Fruit fly (Drosophila melanogaster) whole organism, pupa: Measurements from ENCODE around the gene mRpL3.

ENCODE experiments used
- CG10348 ChIP-seq: fragments of 200-800 bp; sonication (Bioruptor generic); IDR thresholded peaks from 2 replicates; pipeline ENCODE4 v1.3.6; 2022; ENCODE audit warnings: missing biosample characterization, missing genetic modification characterization
- CG12605 ChIP-seq: fragments of 200-800 bp; sonication (Bioruptor generic); IDR thresholded peaks from 2 replicates; pipeline ENCODE4 v1.3.6; 2022; ENCODE audit warnings: missing biosample characterization, missing genetic modification characterization
- CG13204 ChIP-seq: fragments of 200-800 bp; sonication (Bioruptor generic); optimal IDR thresholded peaks from 2 replicates; lab custom pipeline; 2018; ENCODE audit warnings: missing biosample characterization, mild to moderate bottlenecking, missing genetic modification characterization, moderate library complexity
- CG14655 ChIP-seq: fragments of 200-800 bp; sonication (Bioruptor generic); optimal IDR thresholded peaks from 3 replicates; lab custom pipeline; 2017; ENCODE audit warnings: mild to moderate bottlenecking, missing biosample characterization, missing genetic modification reagents, missing genetic modification characterization
- CG15710 ChIP-seq: fragments of 200-800 bp; sonication (Bioruptor generic); optimal IDR thresholded peaks from 2 replicates; lab custom pipeline; 2018; ENCODE audit warnings: missing biosample characterization, mild to moderate bottlenecking, missing genetic modification characterization, moderate library complexity
- CG17806 ChIP-seq: fragments of 200-800 bp; sonication (Bioruptor generic); optimal IDR thresholded peaks from 2 replicates; lab custom pipeline; 2018; ENCODE audit warnings: missing biosample characterization, mild to moderate bottlenecking, missing genetic modification characterization, moderate library complexity
- CG32121 ChIP-seq: fragments of 200-800 bp; sonication (Bioruptor generic); IDR thresholded peaks from 2 replicates; pipeline ENCODE4 v1.3.6; 2022; ENCODE audit warnings: missing biosample characterization, missing genetic modification characterization
- CG34367 ChIP-seq: fragments of 200-800 bp; sonication (Bioruptor generic); optimal IDR thresholded peaks from 2 replicates; lab custom pipeline; 2018; ENCODE audit warnings: missing biosample characterization, mild to moderate bottlenecking, missing genetic modification characterization
- CG4496 ChIP-seq: fragments of 200-800 bp; sonication (Bioruptor generic); IDR thresholded peaks from 3 replicates; pipeline ENCODE4 v1.3.6; 2022; ENCODE audit warnings: missing biosample characterization, missing genetic modification characterization
- CG8159 ChIP-seq: fragments of 200-800 bp; sonication (Bioruptor generic); optimal IDR thresholded peaks from 3 replicates; lab custom pipeline; 2018; ENCODE audit warnings: missing biosample characterization, mild to moderate bottlenecking, missing genetic modification characterization, moderate library complexity
- CG8301 ChIP-seq: fragments of 200-800 bp; sonication (Bioruptor generic); optimal IDR thresholded peaks from 2 replicates; lab custom pipeline; 2018; ENCODE audit warnings: missing biosample characterization, mild to moderate bottlenecking, missing genetic modification characterization
- CG9948 ChIP-seq: fragments of 200-800 bp; sonication (Bioruptor generic); optimal IDR thresholded peaks from 2 replicates; lab custom pipeline; 2018; ENCODE audit warnings: missing biosample characterization, mild to moderate bottlenecking, missing genetic modification characterization, moderate library complexity
- D1 ChIP-seq: fragments of 200-800 bp; sonication (Bioruptor generic); optimal IDR thresholded peaks from 2 replicates; lab custom pipeline; 2018; ENCODE audit warnings: missing biosample characterization, mild to moderate bottlenecking, missing genetic modification characterization, moderate library complexity
- EcR ChIP-seq: fragments of 200-800 bp; sonication (Bioruptor generic); optimal IDR thresholded peaks from 3 replicates; lab custom pipeline; 2019; ENCODE audit warnings: missing biosample characterization, missing genetic modification characterization, mild to moderate bottlenecking, moderate library complexity, missing genetic modification reagents
- Ets98B ChIP-seq: fragments of 200-800 bp; sonication (Bioruptor generic); IDR thresholded peaks from 2 replicates; pipeline ENCODE4 v1.3.6; 2022; ENCODE audit warnings: missing biosample characterization, missing genetic modification characterization
- Pif1A ChIP-seq: fragments of 200-800 bp; sonication (Bioruptor generic); optimal IDR thresholded peaks from 3 replicates; lab custom pipeline; 2016; ENCODE audit warnings: missing biosample characterization, missing genetic modification characterization
- Pif1B ChIP-seq: fragments of 200-800 bp; sonication (Bioruptor generic); optimal IDR thresholded peaks from 3 replicates; lab custom pipeline; 2016; ENCODE audit warnings: missing biosample characterization, missing genetic modification characterization
- Snoo ChIP-seq: fragments of 200-800 bp; sonication (Bioruptor generic); optimal IDR thresholded peaks from 3 replicates; lab custom pipeline; 2017; ENCODE audit warnings: missing biosample characterization, mild to moderate bottlenecking, missing genetic modification characterization, inconsistent platforms
- fd96Ca ChIP-seq: fragments of 200-800 bp; sonication (Bioruptor generic); IDR thresholded peaks from 3 replicates; pipeline ENCODE4 v1.3.6; 2022; ENCODE audit warnings: missing biosample characterization, missing genetic modification characterization
- gl ChIP-seq: fragments of 200-800 bp; sonication (Bioruptor generic); optimal IDR thresholded peaks from 2 replicates; lab custom pipeline; 2018; ENCODE audit warnings: missing biosample characterization, mild to moderate bottlenecking, missing genetic modification characterization
- rn ChIP-seq: fragments of 200-800 bp; sonication (Bioruptor generic); IDR thresholded peaks from 2 replicates; pipeline ENCODE4 v1.3.6; 2022; ENCODE audit warnings: missing biosample characterization, missing genetic modification characterization

The mRpL3 gene

DNA sequence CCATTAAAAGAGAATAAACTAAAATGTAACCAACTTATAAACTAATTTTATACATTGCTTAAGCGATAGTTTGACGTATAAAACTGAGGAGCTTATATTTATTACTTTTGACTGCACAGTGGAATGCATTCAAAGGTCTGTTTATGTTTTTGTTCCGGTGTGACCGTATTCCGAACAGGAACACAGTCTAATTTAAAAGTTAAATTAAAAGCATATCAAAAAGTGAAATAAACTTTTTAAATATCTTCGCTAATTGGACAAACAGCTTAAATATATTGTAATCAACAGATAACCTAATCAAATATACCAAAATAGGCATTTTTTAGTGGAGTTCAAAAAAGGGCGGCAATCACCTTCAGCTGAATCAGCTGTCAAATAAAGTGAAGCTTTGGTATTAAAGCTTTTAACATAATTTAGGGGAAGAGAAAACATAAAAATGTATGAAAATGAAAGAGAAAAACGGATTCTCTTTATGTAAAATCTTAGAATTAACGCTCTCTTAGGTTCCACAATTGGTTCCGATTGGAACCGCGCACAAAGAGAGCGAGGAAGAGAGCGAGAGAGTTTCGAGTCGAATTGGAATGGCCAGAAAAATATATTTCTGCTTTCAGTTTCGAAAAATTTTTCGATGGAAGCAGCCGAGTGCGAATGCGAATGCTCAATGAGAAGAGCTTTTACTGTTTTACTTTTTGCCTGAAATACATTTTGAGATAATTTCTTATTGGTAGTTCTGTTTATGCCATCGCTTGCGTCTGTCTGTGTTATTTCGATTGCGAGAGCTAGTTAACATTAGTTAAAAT is 42.9 kb downstream of the mRpL3 start, which contains the start of the genes PGRP-LE and sd:
Gene PGRP-LE, minus strand, starts transcription at position 117 of the 800 bp plus-strand sequence.
Gene sd, plus strand, starts transcription at position 607 of the 800 bp plus-strand sequence.
- peak; percentile 54; the same call in 1 of the 2 replicates for TF ChIP-seq Ets98B (GFP tag; lab: Robert Waterston, UW)
- TF ChIP-seq EcR (GFP tag; lab: Kevin White, UChicago), result no peak
- TF ChIP-seq CG4496, result no peak
- no peak for TF ChIP-seq CG9948

dm6 chrX:15804790-15805189 is 43.7 kb downstream of the mRpL3 start:
- TF ChIP-seq CG8159 (tag; lab: Kevin White, UChicago) (peak; percentile 26), CG10348 (GFP tag; lab: Robert Waterston, UW) (no peak), Ets98B (GFP tag; lab: Robert Waterston, UW) (peak; percentile 38; the same call in 1 of the 2 replicates), CG9948 (peak; percentile 18), fd96Ca (GFP tag; lab: Robert Waterston, UW) (0 out of 3 replicates have a peak, but pooled peaks have one; percentile 47), CG32121 (no peak), Pif1A (GFP tag; lab: Kevin White, UChicago) (peak; percentile 3), EcR (GFP tag; lab: Kevin White, UChicago) (no peak), gl (tag; lab: Kevin White, UChicago) (no peak), CG14655 (GFP tag; lab: Kevin White, UChicago) (peak; percentile 48), CG17806 (peak; percentile 22), rn (GFP tag; lab: Robert Waterston, UW) (no peak), CG34367 (tag; lab: Kevin White, UChicago) (no peak), Snoo (tag; lab: Kevin White, UChicago) (no peak), CG12605 (GFP tag; lab: Robert Waterston, UW) (0 out of 2 replicates have a peak, but pooled peaks have one; percentile 18), Pif1B (no peak), CG13204 (no peak), D1 (tag; lab: Kevin White, UChicago) (no peak), CG8301 (peak; percentile 18), CG4496 (peak; percentile 65; the same call in 1 of the 3 replicates), CG15710 (tag; lab: Kevin White, UChicago) (peak; percentile 17)

- no peak for TF ChIP-seq CG4496
- no peak for TF ChIP-seq fd96Ca (GFP tag; lab: Robert Waterston, UW)
- no peak for TF ChIP-seq rn (GFP tag; lab: Robert Waterston, UW)
- TF ChIP-seq D1 (tag; lab: Kevin White, UChicago), result no peak
- TF ChIP-seq CG10348 (GFP tag; lab: Robert Waterston, UW), result no peak
- no peak for TF ChIP-seq Pif1A (GFP tag; lab: Kevin White, UChicago)
- TF ChIP-seq CG34367 (tag; lab: Kevin White, UChicago), result no peak
- TF ChIP-seq CG8159 (tag; lab: Kevin White, UChicago), result no peak
- TF ChIP-seq CG32121, result no peak
- no peak for TF ChIP-seq CG8301
- no peak for TF ChIP-seq CG15710 (tag; lab: Kevin White, UChicago)
- TF ChIP-seq CG9948, result no peak
- no peak for TF ChIP-seq EcR (GFP tag; lab: Kevin White, UChicago)
- no peak for TF ChIP-seq Pif1B
- no peak for TF ChIP-seq Snoo (tag; lab: Kevin White, UChicago)
- no peak for TF ChIP-seq CG13204
- TF ChIP-seq CG12605 (GFP tag; lab: Robert Waterston, UW), result no peak
- no peak for TF ChIP-seq Ets98B (GFP tag; lab: Robert Waterston, UW)
- TF ChIP-seq, all 21 proteins: peak for 0
These were observed 44.5 kb downstream of the mRpL3 start for dm6 chrX:15805523-15805922.

DNA sequence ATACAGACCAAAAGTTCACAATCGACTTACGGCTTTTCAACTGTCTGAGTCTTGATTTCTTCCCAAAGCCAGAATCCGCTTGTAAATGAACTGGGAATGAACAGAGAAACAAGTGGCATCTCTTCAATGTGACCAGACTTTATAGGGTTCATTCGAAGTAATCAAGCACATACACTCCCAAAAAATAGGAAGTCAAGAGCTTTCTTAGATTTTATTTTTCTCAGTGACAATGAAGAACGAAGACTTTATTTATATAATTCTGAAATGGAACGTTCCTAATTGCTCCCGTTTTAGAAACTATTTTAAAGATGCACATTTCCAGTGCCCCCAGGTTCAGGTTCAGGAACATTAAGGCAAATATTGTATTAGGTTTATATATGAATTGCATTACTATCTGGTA is 46.9 kb downstream of the mRpL3 start:
- TF ChIP-seq Pif1B, result no peak
- no peak for TF ChIP-seq CG15710 (tag; lab: Kevin White, UChicago)
- TF ChIP-seq rn (GFP tag; lab: Robert Waterston, UW), result no peak
- TF ChIP-seq CG8301, result no peak
- TF ChIP-seq CG12605 (GFP tag; lab: Robert Waterston, UW), result no peak
- no peak for TF ChIP-seq CG9948
- no peak for TF ChIP-seq CG14655 (GFP tag; lab: Kevin White, UChicago)
- no peak for TF ChIP-seq Pif1A (GFP tag; lab: Kevin White, UChicago)
- no peak for TF ChIP-seq CG32121
- TF ChIP-seq fd96Ca (GFP tag; lab: Robert Waterston, UW), result no peak
- no peak for TF ChIP-seq D1 (tag; lab: Kevin White, UChicago)
- TF ChIP-seq Snoo (tag; lab: Kevin White, UChicago), result no peak
- TF ChIP-seq CG4496, result no peak
- TF ChIP-seq EcR (GFP tag; lab: Kevin White, UChicago), result no peak
- no peak for TF ChIP-seq CG13204
- TF ChIP-seq gl (tag; lab: Kevin White, UChicago), result no peak
- TF ChIP-seq Ets98B (GFP tag; lab: Robert Waterston, UW), result no peak
- no peak for TF ChIP-seq CG8159 (tag; lab: Kevin White, UChicago)
- no peak for TF ChIP-seq CG34367 (tag; lab: Kevin White, UChicago)
- TF ChIP-seq CG17806, result no peak

DNA sequence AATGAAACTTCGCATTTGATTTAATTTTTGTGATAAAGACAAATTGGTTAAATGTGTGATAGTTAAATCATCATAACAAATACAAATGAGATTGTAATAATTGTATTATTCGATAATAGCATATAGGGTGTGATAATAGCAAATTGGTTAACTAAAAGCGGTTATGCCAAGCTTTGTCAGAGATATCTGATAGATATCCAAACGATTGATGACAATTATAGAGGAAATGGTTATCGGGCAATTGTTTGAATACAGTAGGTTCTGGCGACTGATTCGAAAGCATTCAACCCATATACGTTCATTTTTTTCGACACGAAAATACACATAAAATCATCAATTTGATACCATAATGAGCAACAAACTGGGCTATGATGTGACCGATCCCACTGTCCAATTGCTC is 48.2 kb downstream of the mRpL3 start, which contains the start of gene CG8509:
Gene CG8509, plus strand, starts transcription at position 301 of the 400 bp plus-strand sequence.
- TF ChIP-seq CG14655 (GFP tag; lab: Kevin White, UChicago) (no peak), CG8159 (tag; lab: Kevin White, UChicago) (no peak), CG34367 (tag; lab: Kevin White, UChicago) (no peak), fd96Ca (GFP tag; lab: Robert Waterston, UW) (no peak), CG32121 (no peak), rn (GFP tag; lab: Robert Waterston, UW) (no peak), D1 (tag; lab: Kevin White, UChicago) (no peak)
